Fruit fly (Drosophila melanogaster): Measurements from ENCODE around the gene ng1.

DNA sequence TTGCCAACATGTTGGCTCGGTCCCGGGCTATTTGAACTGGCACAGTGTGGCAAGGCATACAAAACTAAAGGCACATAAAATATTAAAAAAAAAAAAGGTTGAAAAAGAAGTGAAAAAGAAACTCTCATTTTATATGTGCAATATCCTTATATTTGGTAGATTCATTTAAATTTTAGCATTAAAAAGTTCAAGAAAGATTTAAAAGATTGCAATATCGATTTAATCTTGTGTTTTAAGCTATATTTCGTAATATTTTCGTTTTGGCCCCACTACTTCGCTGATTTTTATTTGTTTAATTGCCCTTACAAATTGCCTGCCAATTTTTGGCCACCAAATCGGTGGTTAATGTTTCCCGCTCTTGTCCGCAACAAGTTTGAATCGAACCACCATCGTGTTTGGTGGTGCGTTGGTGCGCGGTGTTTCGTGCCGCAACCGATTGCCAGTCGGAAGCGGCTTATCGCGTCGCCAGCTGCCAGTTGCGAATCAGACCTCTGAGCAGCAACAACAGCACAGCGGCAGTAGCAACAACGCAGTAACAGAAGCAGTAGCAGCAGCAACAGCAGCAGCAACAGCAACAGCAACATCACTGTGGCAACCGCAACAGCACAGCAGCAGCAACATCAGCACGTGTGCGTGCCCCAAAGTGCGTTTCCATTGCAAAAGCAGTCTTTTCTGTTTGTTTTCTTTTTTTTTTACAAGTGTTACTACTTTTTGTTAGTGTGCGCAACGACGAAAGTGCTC, 13.5 kb downstream of the ng1 start:
- TF ChIP-seq odd (GFP tag; optimal IDR thresholded peaks at IDR 0.05): peak; percentile 96
- TF ChIP-seq CG8478 (optimal IDR thresholded peaks at IDR 0.05): no peak
- TF ChIP-seq CG11398 (GFP tag; optimal IDR thresholded peaks at IDR 0.05): peak; percentile 91
- no peak for TF ChIP-seq Kr (GFP tag; optimal IDR thresholded peaks at IDR 0.05)
- TF ChIP-seq seq (GFP tag; IDR thresholded peaks at IDR 0.05): peak; percentile 96
- TF ChIP-seq eve (GFP tag; optimal IDR thresholded peaks at IDR 0.05): peak in 1 of 2 experiments; percentile 98
- no peak for TF ChIP-seq Scr (GFP tag; IDR thresholded peaks at IDR 0.05; ENCODE audit: partially characterized antibody)
- peak; percentile 97 for TF ChIP-seq org-1 (GFP tag; optimal IDR thresholded peaks at IDR 0.05)
- TF ChIP-seq Sox102F (GFP tag; optimal IDR thresholded peaks at IDR 0.05): peak; percentile 97
- peak; percentile 99 for TF ChIP-seq Sox100B (GFP tag; optimal IDR thresholded peaks at IDR 0.05)
- TF ChIP-seq Dip3 (GFP tag; optimal IDR thresholded peaks at IDR 0.05): peak; percentile 94

Measured in whole organism, embryonic.